Worm (Caenorhabditis elegans) whole organism, young adult: ENCODE data around the gene K01A2.4.

Source experiments
- B0035.1 ChIP-seq: sonication (generic microtip); optimal IDR thresholded peaks from 2 replicates; lab custom pipeline; 2016; ENCODE audit warnings: missing genetic modification characterization, mild to moderate bottlenecking, missing compliant biosample characterization, missing genotype, missing genetic modification reagents
- D2030.7 ChIP-seq: fragments of 200-800 bp; sonication (Bioruptor generic); IDR thresholded peaks from 2 replicates; pipeline ENCODE4 v1.3.6; 2022; ENCODE audit warnings: missing genetic modification reagents, missing genetic modification characterization, missing compliant biosample characterization
- F22D6.2 ChIP-seq: sonication (generic microtip); optimal IDR thresholded peaks from 2 replicates; lab custom pipeline; 2016; ENCODE audit warnings: mild to moderate bottlenecking, missing genetic modification characterization, missing compliant biosample characterization
- F33H1.4 ChIP-seq: fragments of 200-800 bp; sonication (Bioruptor generic); IDR thresholded peaks from 2 replicates; pipeline ENCODE4 v1.3.6; 2022; ENCODE audit warnings: missing genetic modification reagents, missing genetic modification characterization, missing compliant biosample characterization
- F49E8.2 ChIP-seq: sonication (generic microtip); optimal IDR thresholded peaks from 3 replicates; lab custom pipeline; 2017; ENCODE audit warnings: missing genetic modification characterization, mild to moderate bottlenecking, missing compliant biosample characterization, antibody characterized with exemption, moderate library complexity; ENCODE audit not compliant: insufficient read depth
- F55B11.4 ChIP-seq: sonication (generic microtip); optimal IDR thresholded peaks from 2 replicates; lab custom pipeline; 2016; ENCODE audit warnings: missing compliant biosample characterization, missing genetic modification characterization, borderline replicate concordance; ENCODE audit not compliant: insufficient read depth
- K11D2.4 ChIP-seq: fragments of 200-800 bp; sonication (Bioruptor generic); IDR thresholded peaks from 2 replicates; pipeline ENCODE4 v1.3.6; 2022; ENCODE audit warnings: missing genetic modification reagents, missing genetic modification characterization, missing compliant biosample characterization
- Y95B8A.8 ChIP-seq: fragments of 200-800 bp; sonication (Bioruptor generic); IDR thresholded peaks from 2 replicates; pipeline ENCODE4 v1.3.6; 2022; ENCODE audit warnings: missing genetic modification reagents, missing genetic modification characterization, missing compliant biosample characterization
- ZK185.1 ChIP-seq: sonication (generic microtip); optimal IDR thresholded peaks from 2 replicates; lab custom pipeline; 2016; ENCODE audit warnings: mild to moderate bottlenecking, missing genetic modification characterization, missing compliant biosample characterization; ENCODE audit not compliant: poor library complexity, severe bottlenecking
- ama-1 ChIP-seq, 3 experiments: fragments of 150-350 bp in 1 of 3; sonication (generic microtip) in 2 of 3; optimal IDR thresholded peaks; 2 replicates each; lab custom pipeline; 2014 to 2018; ENCODE audit warnings: missing biosample characterization in 2 of 3, missing genetic modification characterization in 2 of 3, missing genetic modification reagents in 2 of 3
- attf-3 ChIP-seq: fragments of 200-800 bp; sonication (Bioruptor generic); conservative IDR thresholded peaks from 2 replicates; pipeline ENCODE4 v1.3.6; 2022; ENCODE audit warnings: missing genetic modification reagents, missing genetic modification characterization, missing compliant biosample characterization
- bed-1 ChIP-seq: fragments of 200-800 bp; sonication (Bioruptor generic); IDR thresholded peaks from 2 replicates; pipeline ENCODE4 v1.3.6; 2022; ENCODE audit warnings: missing genetic modification reagents, missing genetic modification characterization, missing compliant biosample characterization
- cebp-2 ChIP-seq: fragments of 200-800 bp; sonication (Bioruptor generic); IDR thresholded peaks from 2 replicates; pipeline ENCODE4 v1.3.6; 2022; ENCODE audit warnings: missing genetic modification characterization, missing compliant biosample characterization
- ceh-27 ChIP-seq: fragments of 200-800 bp; sonication (Bioruptor generic); optimal IDR thresholded peaks from 2 replicates; lab custom pipeline; 2018; ENCODE audit warnings: mild to moderate bottlenecking, missing genetic modification characterization, moderate library complexity, missing compliant biosample characterization
- egrh-3 ChIP-seq: fragments of 200-800 bp; sonication (Bioruptor generic); IDR thresholded peaks from 2 replicates; pipeline ENCODE4 v1.3.6; 2022; ENCODE audit warnings: missing genetic modification reagents, missing genetic modification characterization, missing compliant biosample characterization
- fkh-3 ChIP-seq: sonication (generic microtip); optimal IDR thresholded peaks from 2 replicates; lab custom pipeline; 2016; ENCODE audit warnings: mild to moderate bottlenecking, missing genetic modification characterization, missing compliant biosample characterization
- hlh-26 ChIP-seq: fragments of 200-800 bp; sonication (Bioruptor generic); conservative IDR thresholded peaks from 2 replicates; pipeline ENCODE4 v1.3.6; 2022; ENCODE audit warnings: missing genetic modification reagents, missing genetic modification characterization, missing compliant biosample characterization
- hmg-1.2 ChIP-seq: fragments of 200-800 bp; sonication (Bioruptor generic); IDR thresholded peaks from 2 replicates; pipeline ENCODE4 v1.3.6; 2022; ENCODE audit warnings: missing genetic modification reagents, missing genetic modification characterization, missing compliant biosample characterization
- lag-1 ChIP-seq: fragments of 200-800 bp; sonication (Bioruptor generic); IDR thresholded peaks from 2 replicates; pipeline ENCODE4 v1.3.6; 2022; ENCODE audit warnings: missing genetic modification reagents, missing genetic modification characterization, missing compliant biosample characterization
- lin-35 ChIP-seq, 3 experiments: fragments of 150-350 bp in 2 of 3; sonication (generic microtip) in 1 of 3; optimal IDR thresholded peaks; 2 replicates each; lab custom pipeline; 2014 to 2018; ENCODE audit warnings: missing biosample characterization in 3 of 3, missing genetic modification characterization in 3 of 3, missing genetic modification reagents in 3 of 3
- lin-54 ChIP-seq: fragments of 200-800 bp; sonication (Bioruptor generic); optimal IDR thresholded peaks from 2 replicates; lab custom pipeline; 2018; ENCODE audit warnings: mild to moderate bottlenecking, missing genetic modification characterization, missing compliant biosample characterization
- lsy-27 ChIP-seq: sonication (generic microtip); optimal IDR thresholded peaks from 2 replicates; lab custom pipeline; 2017; ENCODE audit warnings: missing genetic modification characterization, mild to moderate bottlenecking, missing compliant biosample characterization, antibody characterized with exemption, missing genotype, borderline replicate concordance; ENCODE audit not compliant: insufficient read depth
- madf-10 ChIP-seq: sonication (generic microtip); optimal IDR thresholded peaks from 2 replicates; lab custom pipeline; 2016; ENCODE audit warnings: mild to moderate bottlenecking, missing genetic modification characterization, missing compliant biosample characterization
- madf-6 ChIP-seq: fragments of 200-800 bp; sonication (Bioruptor generic); IDR thresholded peaks from 2 replicates; pipeline ENCODE4 v1.3.6; 2022; ENCODE audit warnings: missing genetic modification reagents, missing genetic modification characterization, missing compliant biosample characterization
- madf-8 ChIP-seq: fragments of 200-800 bp; sonication (Bioruptor generic); conservative IDR thresholded peaks from 2 replicates; pipeline ENCODE4 v1.3.6; 2022; ENCODE audit warnings: missing genetic modification reagents, missing genetic modification characterization, missing compliant biosample characterization
- mcd-1 ChIP-seq: fragments of 200-800 bp; sonication (Bioruptor generic); IDR thresholded peaks from 2 replicates; pipeline ENCODE4 v1.3.6; 2022; ENCODE audit warnings: missing genetic modification reagents, missing genetic modification characterization, missing compliant biosample characterization
- nhr-120 ChIP-seq: fragments of 200-800 bp; sonication (Bioruptor generic); IDR thresholded peaks from 2 replicates; pipeline ENCODE4 v1.3.6; 2022; ENCODE audit warnings: missing genetic modification characterization, missing compliant biosample characterization
- nhr-179 ChIP-seq: sonication (generic microtip); optimal IDR thresholded peaks from 2 replicates; lab custom pipeline; 2016; ENCODE audit warnings: mild to moderate bottlenecking, missing genetic modification characterization, missing compliant biosample characterization
- pbrm-1 ChIP-seq: fragments of 200-800 bp; sonication (Bioruptor generic); IDR thresholded peaks from 2 replicates; pipeline ENCODE4 v1.3.6; 2022; ENCODE audit warnings: missing genetic modification reagents, missing genetic modification characterization, missing compliant biosample characterization
- rec-8 ChIP-seq, 2 experiments: sonication (generic microtip); optimal IDR thresholded peaks; 2 replicates each; lab custom pipeline; 2016; ENCODE audit warnings: mild to moderate bottlenecking in 2 of 2, missing genetic modification characterization in 2 of 2, missing genetic modification reagents in 2 of 2, missing genotype in 2 of 2, missing biosample characterization in 1 of 2, missing compliant biosample characterization in 1 of 2, moderate library complexity in 1 of 2
- repo-1 ChIP-seq: sonication (generic microtip); optimal IDR thresholded peaks from 2 replicates; lab custom pipeline; 2017; ENCODE audit warnings: mild to moderate bottlenecking, missing genetic modification characterization, missing compliant biosample characterization
- sdz-38 ChIP-seq: sonication (generic microtip); optimal IDR thresholded peaks from 2 replicates; lab custom pipeline; 2016; ENCODE audit warnings: missing genotype, missing genetic modification characterization, missing compliant biosample characterization
- tbx-9 ChIP-seq: sonication (generic microtip); optimal IDR thresholded peaks from 2 replicates; lab custom pipeline; 2016; ENCODE audit warnings: borderline replicate concordance, missing genetic modification characterization, inconsistent platforms, missing compliant biosample characterization
- tlf-1 ChIP-seq: fragments of 200-800 bp; sonication (Bioruptor generic); optimal IDR thresholded peaks from 2 replicates; lab custom pipeline; 2018; ENCODE audit warnings: mild to moderate bottlenecking, missing genetic modification characterization, missing compliant biosample characterization
- zfh-2 ChIP-seq: fragments of 200-800 bp; sonication (Bioruptor generic); conservative IDR thresholded peaks from 2 replicates; pipeline ENCODE4 v1.3.6; 2022; ENCODE audit warnings: missing genetic modification reagents, missing genetic modification characterization, missing compliant biosample characterization

The K01A2.4 gene

ce11 chrII:325639-326350 lies 18.5 kb downstream of the K01A2.4 start, which contains the start of gene sgcb-1:
TSS of gene sgcb-1 (plus strand) at chrII:326300.
- TF ChIP-seq nhr-179, result no peak
- no peak for TF ChIP-seq madf-10 (tag; lab: Kevin White, UChicago)
- peak; percentile 70 for TF ChIP-seq hmg-1.2 (GFP tag; lab: Robert Waterston, UW)
- no peak for TF ChIP-seq F33H1.4
- TF ChIP-seq bed-1 (GFP tag; lab: Robert Waterston, UW), result no peak
- no peak for TF ChIP-seq nhr-120

ce11 chrII:332419-332818 lies 25.2 kb downstream of the K01A2.4 start, which contains the start of gene cbn-1:
TSS of gene cbn-1 (minus strand) at chrII:332519.
- TF ChIP-seq rec-8 (tag; optimal IDR thresholded peaks at IDR 0.05; lab: Kevin White, UChicago) (no peak), lin-54 (GFP tag; lab: Kevin White, UChicago) (no peak), madf-8 (GFP tag; lab: Robert Waterston, UW) (no peak), D2030.7 (GFP tag; lab: Robert Waterston, UW) (no peak), pbrm-1 (GFP tag; lab: Robert Waterston, UW) (no peak), ZK185.1 (no peak), lin-35 (GFP tag; optimal IDR thresholded peaks at IDR 0.05; lab: Kevin White, UChicago) (no peak), zfh-2 (GFP tag; lab: Robert Waterston, UW) (no peak), repo-1 (tag; lab: Kevin White, UChicago) (no peak), K11D2.4 (GFP tag; lab: Robert Waterston, UW) (no peak), ceh-27 (no peak), lag-1 (GFP tag; lab: Robert Waterston, UW) (no peak), lsy-27 (tag; lab: Kevin White, UChicago) (no peak), egrh-3 (GFP tag; lab: Robert Waterston, UW) (no peak), Y95B8A.8 (no peak), sdz-38 (tag; lab: Kevin White, UChicago) (no peak), F55B11.4 (no peak), F22D6.2 (no peak)
- TF ChIP-seq, all 124 proteins: peak for 0

- TF ChIP-seq cebp-2 (GFP tag; lab: Robert Waterston, UW) (no peak), tbx-9 (tag; lab: Kevin White, UChicago) (no peak), F49E8.2 (tag; lab: Kevin White, UChicago) (no peak), hlh-26 (GFP tag; lab: Robert Waterston, UW) (no peak), tlf-1 (GFP tag; lab: Kevin White, UChicago) (no peak), B0035.1 (tag; lab: Kevin White, UChicago) (no peak), mcd-1 (GFP tag; lab: Robert Waterston, UW) (no peak), attf-3 (GFP tag; lab: Robert Waterston, UW) (no peak), K11D2.4 (GFP tag; lab: Robert Waterston, UW) (no peak), fkh-3 (tag; lab: Kevin White, UChicago) (no peak), madf-6 (GFP tag; lab: Robert Waterston, UW) (no peak), ama-1 (optimal IDR thresholded peaks at IDR 0.05; lab: Kevin White, UChicago) (no peak), ama-1 (GFP tag; optimal IDR thresholded peaks at IDR 0.05; lab: Kevin White, UChicago) (no peak)
These were observed 26.7 kb downstream of the K01A2.4 start for ce11 chrII:333853-334449.
